Fruit fly (Drosophila melanogaster) whole organism, embryonic: ENCODE results near the gene CG6567.

Experiments
- Adf1 ChIP-seq: fragments of 200-800 bp; sonication (Bioruptor generic); IDR thresholded peaks from 2 replicates; pipeline ENCODE4 v1.3.6; 2022; ENCODE audit warnings: missing biosample characterization, missing genetic modification characterization
- Bdp1 ChIP-seq: fragments of 200-800 bp; sonication (Bioruptor generic); optimal IDR thresholded peaks from 3 replicates; lab custom pipeline; 2016; ENCODE audit warnings: missing biosample characterization, missing genetic modification characterization
- CG11695 ChIP-seq: fragments of 200-800 bp; sonication (Bioruptor generic); IDR thresholded peaks from 3 replicates; pipeline ENCODE4 v1.3.6; 2022; ENCODE audit warnings: missing biosample characterization, missing genetic modification characterization
- CG13287 ChIP-seq: fragments of 200-800 bp; sonication (Bioruptor generic); IDR thresholded peaks from 2 replicates; pipeline ENCODE4 v1.3.6; 2022; ENCODE audit warnings: missing biosample characterization, missing genetic modification characterization; ENCODE audit not compliant: partially characterized antibody
- CG14667 ChIP-seq: fragments of 200-800 bp; sonication (Bioruptor generic); IDR thresholded peaks from 2 replicates; pipeline ENCODE4 v1.3.6; 2022; ENCODE audit warnings: missing biosample characterization, missing genetic modification characterization
- CG17568 ChIP-seq: fragments of 200-800 bp; sonication (Bioruptor generic); optimal IDR thresholded peaks from 2 replicates; lab custom pipeline; 2018; ENCODE audit warnings: missing biosample characterization, mild to moderate bottlenecking, missing genetic modification characterization, moderate library complexity
- CG33213 ChIP-seq: fragments of 200-800 bp; sonication (Bioruptor generic); optimal IDR thresholded peaks from 3 replicates; lab custom pipeline; 2016; ENCODE audit warnings: missing biosample characterization, missing genetic modification characterization
- CG34224 ChIP-seq: fragments of 200-800 bp; sonication (Bioruptor generic); IDR thresholded peaks from 3 replicates; pipeline ENCODE4 v1.3.6; 2022; ENCODE audit warnings: missing biosample characterization, missing genetic modification characterization; ENCODE audit not compliant: partially characterized antibody
- CG4617 ChIP-seq: fragments of 200-800 bp; sonication (Bioruptor generic); optimal IDR thresholded peaks from 3 replicates; lab custom pipeline; 2016; ENCODE audit warnings: missing biosample characterization, missing genetic modification characterization, borderline replicate concordance
- CG6654 ChIP-seq: fragments of 200-800 bp; sonication (Bioruptor generic); optimal IDR thresholded peaks from 2 replicates; lab custom pipeline; 2017; ENCODE audit warnings: missing biosample characterization, mild to moderate bottlenecking, missing genetic modification characterization
- CG6689 ChIP-seq: fragments of 200-800 bp; sonication (Bioruptor generic); IDR thresholded peaks from 2 replicates; pipeline ENCODE4 v1.3.6; 2022; ENCODE audit warnings: missing biosample characterization, missing genetic modification characterization
- CG6791 ChIP-seq: fragments of 200-800 bp; sonication (Bioruptor generic); IDR thresholded peaks from 3 replicates; pipeline ENCODE4 v1.3.6; 2022; ENCODE audit warnings: missing biosample characterization, missing genetic modification characterization; ENCODE audit not compliant: partially characterized antibody
- CG9727 ChIP-seq: fragments of 200-800 bp; sonication (Bioruptor generic); optimal IDR thresholded peaks from 3 replicates; lab custom pipeline; 2017; ENCODE audit warnings: missing biosample characterization, mild to moderate bottlenecking, missing genetic modification characterization
- D19B ChIP-seq: fragments of 200-800 bp; sonication (Bioruptor generic); optimal IDR thresholded peaks from 2 replicates; lab custom pipeline; 2017; ENCODE audit warnings: missing biosample characterization, mild to moderate bottlenecking, missing genetic modification characterization
- Deaf1 ChIP-seq: fragments of 200-800 bp; optimal IDR thresholded peaks from 3 replicates; lab custom pipeline; 2019; ENCODE audit warnings: missing biosample characterization, mild to moderate bottlenecking, missing genetic modification characterization, moderate library complexity
- Dll ChIP-seq: fragments of 200-800 bp; sonication (Bioruptor generic); IDR thresholded peaks from 4 replicates; pipeline ENCODE4 v1.3.6; 2022; ENCODE audit warnings: missing biosample characterization, missing genetic modification characterization; ENCODE audit not compliant: partially characterized antibody
- Dref ChIP-seq: fragments of 200-800 bp; sonication (Bioruptor generic); IDR thresholded peaks from 2 replicates; pipeline ENCODE4 v1.3.6; 2022; ENCODE audit warnings: missing biosample characterization, missing genetic modification characterization
- H2.0 ChIP-seq: fragments of 200-800 bp; sonication (Bioruptor generic); IDR thresholded peaks from 2 replicates; pipeline ENCODE4 v1.3.6; 2022; ENCODE audit warnings: missing biosample characterization, missing genetic modification characterization
- Jarid2 ChIP-seq: fragments of 200-800 bp; sonication (Bioruptor generic); optimal IDR thresholded peaks from 3 replicates; lab custom pipeline; 2017; ENCODE audit warnings: mild to moderate bottlenecking, missing biosample characterization, missing genetic modification reagents, missing genetic modification characterization
- Lpt ChIP-seq: fragments of >200 bp; optimal IDR thresholded peaks from 2 replicates; lab custom pipeline; 2018; ENCODE audit warnings: missing biosample characterization, missing genetic modification characterization
- MESR4 ChIP-seq: fragments of 200-800 bp; sonication (Bioruptor generic); optimal IDR thresholded peaks from 2 replicates; lab custom pipeline; 2018; ENCODE audit warnings: missing biosample characterization, mild to moderate bottlenecking, missing genetic modification characterization, moderate library complexity
- Mad ChIP-seq: fragments of 200-800 bp; sonication (Bioruptor generic); optimal IDR thresholded peaks from 2 replicates; lab custom pipeline; 2016; ENCODE audit warnings: missing biosample characterization, missing genetic modification characterization
- Mes4 ChIP-seq: fragments of 200-800 bp; sonication (Bioruptor generic); optimal IDR thresholded peaks from 2 replicates; lab custom pipeline; 2016; ENCODE audit warnings: missing biosample characterization, missing genetic modification characterization
- Oaz ChIP-seq: fragments of 200-800 bp; sonication (Bioruptor generic); IDR thresholded peaks from 2 replicates; pipeline ENCODE4 v1.3.6; 2022; ENCODE audit warnings: missing biosample characterization, missing genetic modification characterization
- Optix ChIP-seq: fragments of 200-800 bp; sonication (Bioruptor generic); IDR thresholded peaks from 3 replicates; pipeline ENCODE4 v1.3.6; 2022; ENCODE audit warnings: missing biosample characterization, missing genetic modification characterization
- Poxn ChIP-seq: fragments of 200-800 bp; sonication (Bioruptor generic); IDR thresholded peaks from 2 replicates; pipeline ENCODE4 v1.3.6; 2022; ENCODE audit warnings: missing biosample characterization, missing genetic modification characterization
- Scr ChIP-seq: fragments of 200-800 bp; sonication (Bioruptor generic); IDR thresholded peaks from 2 replicates; pipeline ENCODE4 v1.3.6; 2022; ENCODE audit warnings: missing biosample characterization, missing genetic modification characterization; ENCODE audit not compliant: partially characterized antibody
- Sox100B ChIP-seq: fragments of 200-800 bp; sonication (Bioruptor generic); optimal IDR thresholded peaks from 3 replicates; lab custom pipeline; 2018; ENCODE audit warnings: missing biosample characterization, mild to moderate bottlenecking, missing genetic modification characterization
- Xrp1 ChIP-seq: fragments of 200-800 bp; sonication (Bioruptor generic); IDR thresholded peaks from 2 replicates; pipeline ENCODE4 v1.3.6; 2022; ENCODE audit warnings: missing biosample characterization, missing genetic modification characterization
- ac ChIP-seq: fragments of 200-800 bp; sonication (Bioruptor generic); optimal IDR thresholded peaks from 3 replicates; lab custom pipeline; 2017; ENCODE audit warnings: missing biosample characterization, mild to moderate bottlenecking, missing genetic modification characterization
- amos ChIP-seq: fragments of 200-800 bp; sonication (Bioruptor generic); IDR thresholded peaks from 2 replicates; pipeline ENCODE4 v1.3.6; 2022; ENCODE audit warnings: missing biosample characterization, missing genetic modification characterization; ENCODE audit not compliant: partially characterized antibody
- aop ChIP-seq: fragments of 200-800 bp; sonication (Bioruptor generic); IDR thresholded peaks from 2 replicates; pipeline ENCODE4 v1.3.6; 2022; ENCODE audit warnings: missing biosample characterization, missing genetic modification characterization
- ara ChIP-seq: fragments of 200-800 bp; sonication (Bioruptor generic); IDR thresholded peaks from 2 replicates; pipeline ENCODE4 v1.3.6; 2022; ENCODE audit warnings: missing biosample characterization, missing genetic modification characterization
- bab2 ChIP-seq: fragments of 200-800 bp; sonication (Bioruptor generic); optimal IDR thresholded peaks from 2 replicates; lab custom pipeline; 2016; ENCODE audit warnings: missing biosample characterization, missing genetic modification characterization
- cad ChIP-seq: fragments of >200 bp; optimal IDR thresholded peaks from 2 replicates; lab custom pipeline; 2017; ENCODE audit warnings: missing biosample characterization, missing genetic modification characterization
- ems ChIP-seq: fragments of 200-800 bp; sonication (Bioruptor generic); optimal IDR thresholded peaks from 3 replicates; lab custom pipeline; 2016; ENCODE audit warnings: missing biosample characterization, missing genetic modification characterization
- fru ChIP-seq: fragments of >200 bp; optimal IDR thresholded peaks from 2 replicates; lab custom pipeline; 2017
- gcm ChIP-seq: fragments of 200-800 bp; sonication (Bioruptor generic); optimal IDR thresholded peaks from 2 replicates; lab custom pipeline; 2019; ENCODE audit warnings: missing biosample characterization, mild to moderate bottlenecking, missing genetic modification characterization, moderate library complexity
- jigr1 ChIP-seq: fragments of 200-800 bp; sonication (Bioruptor generic); IDR thresholded peaks from 3 replicates; pipeline ENCODE4 v1.3.6; 2022; ENCODE audit warnings: missing biosample characterization, missing genetic modification characterization
- mam ChIP-seq: fragments of 200-800 bp; sonication (Bioruptor generic); optimal IDR thresholded peaks from 3 replicates; lab custom pipeline; 2016; ENCODE audit warnings: missing biosample characterization, missing genetic modification characterization
- nom ChIP-seq: fragments of 200-800 bp; sonication (Bioruptor generic); optimal IDR thresholded peaks from 2 replicates; lab custom pipeline; 2017; ENCODE audit warnings: missing biosample characterization, missing genetic modification characterization, mild to moderate bottlenecking, moderate library complexity, missing genetic modification reagents
- pita ChIP-seq: fragments of 200-800 bp; sonication (Bioruptor generic); optimal IDR thresholded peaks from 2 replicates; lab custom pipeline; 2017; ENCODE audit warnings: missing biosample characterization, mild to moderate bottlenecking, missing genetic modification characterization
- sd ChIP-seq: fragments of 200-800 bp; sonication (Bioruptor generic); optimal IDR thresholded peaks from 3 replicates; lab custom pipeline; 2018; ENCODE audit warnings: missing biosample characterization, mild to moderate bottlenecking, missing genetic modification characterization, moderate library complexity
- sens-2 ChIP-seq: fragments of 200-800 bp; sonication (Bioruptor generic); IDR thresholded peaks from 2 replicates; pipeline ENCODE4 v1.3.6; 2022; ENCODE audit warnings: missing biosample characterization, missing genetic modification characterization
- slou ChIP-seq: fragments of 200-800 bp; sonication (Bioruptor generic); optimal IDR thresholded peaks from 3 replicates; lab custom pipeline; 2016; ENCODE audit warnings: missing biosample characterization, missing genetic modification characterization
- zfh2 ChIP-seq: fragments of 200-800 bp; sonication (Bioruptor generic); optimal IDR thresholded peaks from 2 replicates; lab custom pipeline; 2016; ENCODE audit warnings: missing biosample characterization, missing genetic modification characterization

CG6567 gene

dm6 chr3R:10886462-10887315 is 32.4 kb upstream of the CG6567 start (continued):
- peak; percentile 85 for TF ChIP-seq CG11695 (GFP tag; lab: Robert Waterston, UW)

- TF ChIP-seq CG6654 (no peak), MESR4 (GFP tag; lab: Kevin White, UChicago) (peak; percentile 28), CG17568 (GFP tag; lab: Kevin White, UChicago) (no peak), amos (peak; percentile 42; the same call in 1 of the 2 replicates), mam (GFP tag; lab: Kevin White, UChicago) (no peak), aop (no peak), CG6791 (GFP tag; lab: Robert Waterston, UW) (peak; percentile 66; the same call in 2 of the 3 replicates), H2.0 (no peak), Mad (GFP tag; lab: Kevin White, UChicago) (no peak), CG14667 (no peak), ara (GFP tag; lab: Robert Waterston, UW) (no peak), CG6689 (GFP tag; lab: Robert Waterston, UW) (no peak), bab2 (GFP tag; lab: Kevin White, UChicago) (no peak), Sox100B (GFP tag; lab: Kevin White, UChicago) (no peak), CG9727 (GFP tag; lab: Kevin White, UChicago) (no peak), Jarid2 (no peak), sens-2 (no peak), ac (no peak), Oaz (no peak), nom (GFP tag; lab: Kevin White, UChicago) (no peak), ems (GFP tag; lab: Kevin White, UChicago) (no peak), Poxn (GFP tag; lab: Robert Waterston, UW) (no peak), sd (tag; lab: Kevin White, UChicago) (no peak), CG33213 (GFP tag; lab: Kevin White, UChicago) (no peak), Optix (GFP tag; lab: Robert Waterston, UW) (0 out of 3 replicates have a peak, but pooled peaks have one; percentile 7), CG4617 (GFP tag; lab: Kevin White, UChicago) (no peak), Adf1 (no peak), gcm (no peak), CG13287 (GFP tag; lab: Robert Waterston, UW) (peak; percentile 56), Scr (GFP tag; lab: Robert Waterston, UW) (peak; percentile 49), CG11695 (GFP tag; lab: Robert Waterston, UW) (no peak), zfh2 (GFP tag; lab: Kevin White, UChicago) (no peak), CG34224 (peak; percentile 62; the same call in 1 of the 3 replicates), slou (GFP tag; lab: Kevin White, UChicago) (no peak), jigr1 (GFP tag; lab: Robert Waterston, UW) (no peak), Bdp1 (no peak), D19B (no peak), Lpt (GFP tag; lab: Kevin White, UChicago) (no peak), Deaf1 (tag; lab: Kevin White, UChicago) (no peak), fru (lab: Kevin White, UChicago) (no peak), Dref (GFP tag; lab: Robert Waterston, UW) (peak; percentile 67), cad (no peak), Dll (GFP tag; lab: Robert Waterston, UW) (peak; percentile 68; the same call in 3 of the 4 replicates), pita (GFP tag; lab: Kevin White, UChicago) (no peak), Xrp1 (GFP tag; lab: Robert Waterston, UW) (no peak), Mes4 (GFP tag; lab: Kevin White, UChicago) (no peak)
Measured at dm6 chr3R:10885422-10886081, 31.3 kb upstream of the CG6567 start, which contains the start of gene Leash. Gene Leash, plus strand, starts transcription at chr3R:10885540.
